Fruit fly (Drosophila melanogaster): Measurements from ENCODE around the gene HIP.

Gene HIP

dm6 chrX:3775137-3775536 lies 23.8 kb upstream of the HIP start:
- TF ChIP-seq OdsH (GFP tag; optimal IDR thresholded peaks at IDR 0.05): no peak
- TF ChIP-seq Rel (GFP tag; optimal IDR thresholded peaks at IDR 0.05): no peak
- TF ChIP-seq Rel (tag; optimal IDR thresholded peaks at IDR 0.05): no peak
- no peak for TF ChIP-seq Hr83 (GFP tag; optimal IDR thresholded peaks at IDR 0.05; ENCODE audit: poor library complexity, severe bottlenecking)
- no peak for TF ChIP-seq Mio (GFP tag; optimal IDR thresholded peaks at IDR 0.05)
- TF ChIP-seq h (GFP tag; optimal IDR thresholded peaks at IDR 0.05): no peak
- no peak for TF ChIP-seq CG9705 (GFP tag; optimal IDR thresholded peaks at IDR 0.05)
- TF ChIP-seq sage (GFP tag; optimal IDR thresholded peaks at IDR 0.05): no peak
- no peak for TF ChIP-seq pan (optimal IDR thresholded peaks at IDR 0.05)
- TF ChIP-seq foxo (GFP tag; optimal IDR thresholded peaks at IDR 0.05): no peak
- TF ChIP-seq Sp1 (GFP tag; optimal IDR thresholded peaks at IDR 0.05): no peak
- TF ChIP-seq tai (GFP tag; optimal IDR thresholded peaks at IDR 0.05): no peak
- no peak for TF ChIP-seq psq (GFP tag; optimal IDR thresholded peaks at IDR 0.05)
- TF ChIP-seq Dfd (GFP tag; optimal IDR thresholded peaks at IDR 0.05): no peak
- no peak for TF ChIP-seq brk (GFP tag; optimal IDR thresholded peaks at IDR 0.05)
- TF ChIP-seq lola (GFP tag; optimal IDR thresholded peaks at IDR 0.05): no peak
- no peak for TF ChIP-seq sv (GFP tag; optimal IDR thresholded peaks at IDR 0.05)
- no peak for TF ChIP-seq CG32264 (GFP tag; optimal IDR thresholded peaks at IDR 0.05)

DNA sequence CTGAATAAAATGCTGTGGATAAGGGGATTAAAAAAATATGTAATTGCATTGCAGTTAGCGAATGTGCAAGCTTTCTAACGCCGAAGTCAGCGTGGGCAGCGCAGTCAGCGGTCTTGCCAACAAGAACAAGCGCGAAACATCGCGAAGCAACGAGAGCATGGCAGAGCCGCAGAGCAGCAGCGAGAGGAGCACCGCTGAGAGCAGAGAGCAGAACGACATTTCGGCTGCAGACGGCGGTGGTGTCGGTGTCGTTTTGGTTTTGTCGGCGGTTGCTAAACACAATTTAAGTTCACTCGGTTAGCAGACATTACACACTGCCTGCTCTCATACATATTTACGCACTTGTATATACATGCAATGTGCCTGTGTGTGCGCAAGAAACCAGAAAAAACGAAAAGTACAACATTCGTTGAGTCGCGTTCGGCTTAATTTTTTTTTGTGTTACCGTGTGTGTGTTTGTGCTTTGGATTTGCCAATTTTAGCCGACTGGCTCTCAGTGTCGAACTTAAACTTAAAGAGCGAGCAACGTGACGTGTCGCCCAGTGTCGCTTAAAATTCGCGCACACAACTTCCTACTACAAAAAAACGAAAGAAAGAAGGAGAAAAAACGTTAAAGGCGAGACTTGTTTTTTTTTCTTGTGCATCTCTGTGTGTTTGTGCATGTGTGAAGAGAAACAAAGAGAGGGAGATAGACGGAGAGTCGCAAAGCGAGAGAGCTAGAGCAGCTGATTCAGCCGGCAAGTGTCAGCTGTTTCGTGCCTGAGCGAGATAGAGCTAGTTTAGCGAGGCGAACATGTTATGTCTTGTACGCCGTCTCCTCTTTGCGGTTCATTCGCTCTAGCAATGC lies 22.9 kb upstream of the HIP start:
- TF ChIP-seq sv (GFP tag; optimal IDR thresholded peaks at IDR 0.05) (no peak), ey (GFP tag; optimal IDR thresholded peaks at IDR 0.05) (no peak), foxo (GFP tag; optimal IDR thresholded peaks at IDR 0.05) (no peak), Myc (optimal IDR thresholded peaks at IDR 0.05) (no peak), Dfd (GFP tag; optimal IDR thresholded peaks at IDR 0.05) (no peak), fru (GFP tag; optimal IDR thresholded peaks at IDR 0.05) (peak; percentile 26), dmrt93B (GFP tag; optimal IDR thresholded peaks at IDR 0.05) (no peak), jim (GFP tag; optimal IDR thresholded peaks at IDR 0.05) (peak; percentile 7), Mio (GFP tag; optimal IDR thresholded peaks at IDR 0.05) (no peak), Rel (GFP tag; optimal IDR thresholded peaks at IDR 0.05) (peak; percentile 9), Rel (tag; optimal IDR thresholded peaks at IDR 0.05) (peak; percentile 59), dl (GFP tag; optimal IDR thresholded peaks at IDR 0.05; ENCODE audit: insufficient read depth in 1 of 2, partially characterized antibody in 2 of 2) (peak; percentile 91 to 94), lola (GFP tag; optimal IDR thresholded peaks at IDR 0.05) (no peak), N (GFP tag; optimal IDR thresholded peaks at IDR 0.05) (no peak), Sp1 (GFP tag; optimal IDR thresholded peaks at IDR 0.05) (peak; percentile 85), psq (GFP tag; optimal IDR thresholded peaks at IDR 0.05) (peak; percentile 82), h (GFP tag; optimal IDR thresholded peaks at IDR 0.05) (peak; percentile 25), tai (GFP tag; optimal IDR thresholded peaks at IDR 0.05) (no peak), OdsH (GFP tag; optimal IDR thresholded peaks at IDR 0.05) (peak; percentile 38), rgr (GFP tag; optimal IDR thresholded peaks at IDR 0.05) (peak; percentile 17), CG9705 (GFP tag; optimal IDR thresholded peaks at IDR 0.05) (peak; percentile 37), brk (GFP tag; optimal IDR thresholded peaks at IDR 0.05) (peak; percentile 7), pan (optimal IDR thresholded peaks at IDR 0.05) (no peak), Abd-B (GFP tag; optimal IDR thresholded peaks at IDR 0.05) (no peak), CrebA (GFP tag; optimal IDR thresholded peaks at IDR 0.05; ENCODE audit: borderline replicate concordance) (peak; percentile 95), Dif (GFP tag; optimal IDR thresholded peaks at IDR 0.05; ENCODE audit: partially characterized antibody) (peak; percentile 92), usp (GFP tag; optimal IDR thresholded peaks at IDR 0.05) (no peak), Vsx2 (GFP tag; optimal IDR thresholded peaks at IDR 0.05; ENCODE audit: partially characterized antibody) (peak; percentile 74), Hnf4 (GFP tag; optimal IDR thresholded peaks at IDR 0.05) (peak; percentile 41), sage (GFP tag; optimal IDR thresholded peaks at IDR 0.05) (peak; percentile 25), Hr83 (GFP tag; optimal IDR thresholded peaks at IDR 0.05; ENCODE audit: poor library complexity, severe bottlenecking) (peak; percentile 39), GATAd (GFP tag; optimal IDR thresholded peaks at IDR 0.05) (no peak), Hr78 (GFP tag; optimal IDR thresholded peaks at IDR 0.05) (no peak), dsf (GFP tag; optimal IDR thresholded peaks at IDR 0.05; ENCODE audit: borderline replicate concordance) (no peak), br (GFP tag; optimal IDR thresholded peaks at IDR 0.05) (peak; percentile 59), Jra (GFP tag; optimal IDR thresholded peaks at IDR 0.05) (peak; percentile 13), CG32264 (GFP tag; optimal IDR thresholded peaks at IDR 0.05) (no peak), woc (GFP tag; optimal IDR thresholded peaks at IDR 0.05) (peak; percentile 39), HLH106 (tag; optimal IDR thresholded peaks at IDR 0.05) (peak; percentile 12)

Measured in whole organism, wandering third instar larva.